Fruit fly (Drosophila melanogaster) whole organism, adult: ENCODE measurements around the gene CG33310.
A peak's percentile ranks its signal among the peaks of the same experiment; 100 is the strongest.

ENCODE experiments used
- CG11617 ChIP-seq: fragments of 200-800 bp; sonication (Bioruptor generic); optimal IDR thresholded peaks from 2 replicates; lab custom pipeline; 2017; ENCODE audit warnings: mild to moderate bottlenecking, missing biosample characterization, missing genetic modification reagents, missing genetic modification characterization
- CG12768 ChIP-seq: fragments of 200-800 bp; sonication (Bioruptor generic); optimal IDR thresholded peaks from 2 replicates; lab custom pipeline; 2017; ENCODE audit warnings: missing biosample characterization, missing genetic modification characterization, mild to moderate bottlenecking, moderate library complexity, missing genetic modification reagents
- CG14711 ChIP-seq: fragments of 200-800 bp; sonication (Bioruptor generic); optimal IDR thresholded peaks from 2 replicates; lab custom pipeline; 2018; ENCODE audit warnings: missing biosample characterization, mild to moderate bottlenecking, missing genetic modification characterization, moderate library complexity
- CG1620 ChIP-seq: fragments of 200-800 bp; sonication (Bioruptor generic); optimal IDR thresholded peaks from 2 replicates; lab custom pipeline; 2016; ENCODE audit warnings: missing biosample characterization, missing genetic modification characterization
- CG33017 ChIP-seq: fragments of 200-800 bp; sonication (Bioruptor generic); optimal IDR thresholded peaks from 2 replicates; lab custom pipeline; 2018; ENCODE audit warnings: missing biosample characterization, mild to moderate bottlenecking, missing genetic modification characterization, moderate library complexity
- CG5204 ChIP-seq: fragments of 200-800 bp; sonication (Bioruptor generic); optimal IDR thresholded peaks from 2 replicates; lab custom pipeline; 2016; ENCODE audit warnings: missing biosample characterization, missing genetic modification characterization
- CG7045 ChIP-seq: fragments of 200-800 bp; sonication (Bioruptor generic); optimal IDR thresholded peaks from 2 replicates; lab custom pipeline; 2017; ENCODE audit warnings: missing biosample characterization, mild to moderate bottlenecking, missing genetic modification characterization
- CG7101 ChIP-seq: fragments of 200-800 bp; sonication (Bioruptor generic); optimal IDR thresholded peaks from 2 replicates; lab custom pipeline; 2018; ENCODE audit warnings: missing biosample characterization, mild to moderate bottlenecking, missing genetic modification characterization, moderate library complexity
- Clk ChIP-seq: fragments of 200-800 bp; sonication (Bioruptor generic); optimal IDR thresholded peaks from 2 replicates; lab custom pipeline; 2017; ENCODE audit warnings: missing biosample characterization, missing genetic modification characterization
- Crg-1 ChIP-seq: fragments of 200-800 bp; sonication (Bioruptor generic); optimal IDR thresholded peaks from 2 replicates; lab custom pipeline; 2016; ENCODE audit warnings: missing biosample characterization, missing genetic modification characterization
- Hr96 ChIP-seq: fragments of 200-800 bp; sonication (Bioruptor generic); optimal IDR thresholded peaks from 2 replicates; lab custom pipeline; 2016; ENCODE audit warnings: missing biosample characterization, missing genetic modification characterization
- Mnt ChIP-seq: fragments of 200-800 bp; sonication (Bioruptor generic); optimal IDR thresholded peaks from 2 replicates; lab custom pipeline; 2016; ENCODE audit warnings: missing biosample characterization, mild to moderate bottlenecking, missing genetic modification characterization
- bab1 ChIP-seq: fragments of 200-800 bp; sonication (Bioruptor generic); optimal IDR thresholded peaks from 3 replicates; lab custom pipeline; 2019; ENCODE audit warnings: missing biosample characterization, mild to moderate bottlenecking, missing genetic modification characterization, moderate library complexity
- cic ChIP-seq: fragments of 200-800 bp; sonication (Bioruptor generic); optimal IDR thresholded peaks from 2 replicates; lab custom pipeline; 2017; ENCODE audit warnings: missing biosample characterization, mild to moderate bottlenecking, missing genetic modification characterization, moderate library complexity
- cnc ChIP-seq, 2 experiments: fragments of >200 bp; optimal IDR thresholded peaks; 2 replicates each; lab custom pipeline; 2017
- kay ChIP-seq: fragments of 200-800 bp; sonication (Bioruptor generic); peaks from one replicate; lab custom pipeline; 2016; ENCODE audit warnings: missing biosample characterization, missing genetic modification characterization, borderline replicate concordance
- ovo ChIP-seq: fragments of 200-800 bp; sonication (Bioruptor generic); optimal IDR thresholded peaks from 2 replicates; lab custom pipeline; 2016; ENCODE audit warnings: missing biosample characterization, missing genetic modification characterization
- pad ChIP-seq: fragments of 200-800 bp; sonication (Bioruptor generic); optimal IDR thresholded peaks from 3 replicates; lab custom pipeline; 2017; ENCODE audit warnings: missing biosample characterization, missing genetic modification characterization, mild to moderate bottlenecking, moderate library complexity, missing genetic modification reagents
- tj ChIP-seq: fragments of 200-800 bp; sonication (Bioruptor generic); optimal IDR thresholded peaks from 3 replicates; lab custom pipeline; 2017; ENCODE audit warnings: missing biosample characterization, mild to moderate bottlenecking, missing genetic modification characterization, moderate library complexity
- toe ChIP-seq: fragments of 200-800 bp; sonication (Bioruptor generic); optimal IDR thresholded peaks from 2 replicates; lab custom pipeline; 2016; ENCODE audit warnings: missing biosample characterization, missing genetic modification characterization

The CG33310 gene

dm6 chr2L:15026582-15026981 lies at the start of gene CG33310:
CG33310 (plus strand) TSS chr2L:15026882.
- TF ChIP-seq Hr96 (GFP tag; lab: Kevin White, UChicago) (no peak), Crg-1 (no peak), CG7101 (no peak), CG5204 (no peak), ovo (GFP tag; lab: Kevin White, UChicago) (no peak), CG7045 (GFP tag; lab: Kevin White, UChicago) (no peak), CG12768 (no peak), Clk (GFP tag; lab: Kevin White, UChicago) (no peak), CG11617 (GFP tag; lab: Kevin White, UChicago) (no peak), cic (GFP tag; lab: Kevin White, UChicago) (no peak), pad (GFP tag; lab: Kevin White, UChicago) (no peak), toe (GFP tag; lab: Kevin White, UChicago) (no peak), CG1620 (no peak), cnc (optimal IDR thresholded peaks at IDR 0.05; lab: Kevin White, UChicago) (no peak), Mnt (GFP tag; lab: Kevin White, UChicago) (no peak), tj (GFP tag; lab: Kevin White, UChicago) (no peak), CG33017 (tag; lab: Kevin White, UChicago) (no peak), bab1 (GFP tag; lab: Kevin White, UChicago) (no peak), CG14711 (no peak)

dm6 chr2L:14992889-14993288 lies 33.8 kb upstream of the CG33310 start:
- TF ChIP-seq CG33017 (tag; lab: Kevin White, UChicago) (no peak), CG7045 (GFP tag; lab: Kevin White, UChicago) (no peak), cnc (optimal IDR thresholded peaks at IDR 0.05; lab: Kevin White, UChicago) (no peak)

dm6 chr2L:14994834-14995506 lies 31.7 kb upstream of the CG33310 start:
- TF ChIP-seq toe (GFP tag; lab: Kevin White, UChicago) (no peak), CG7101 (no peak), pad (GFP tag; lab: Kevin White, UChicago) (no peak), CG12768 (no peak), Mnt (GFP tag; lab: Kevin White, UChicago) (no peak), tj (GFP tag; lab: Kevin White, UChicago) (no peak), Clk (GFP tag; lab: Kevin White, UChicago) (no peak), Crg-1 (no peak), CG5204 (no peak), bab1 (GFP tag; lab: Kevin White, UChicago) (no peak), CG33017 (tag; lab: Kevin White, UChicago) (no peak), cic (GFP tag; lab: Kevin White, UChicago) (no peak), cnc (optimal IDR thresholded peaks at IDR 0.05; lab: Kevin White, UChicago) (no peak), CG7045 (GFP tag; lab: Kevin White, UChicago) (no peak), CG1620 (no peak), CG11617 (GFP tag; lab: Kevin White, UChicago) (no peak), kay (no peak)

dm6 chr2L:14995594-14996463 lies 30.9 kb upstream of the CG33310 start:
- TF ChIP-seq cnc (optimal IDR thresholded peaks at IDR 0.05; lab: Kevin White, UChicago) = no peak
- TF ChIP-seq bab1 (GFP tag; lab: Kevin White, UChicago) = peak; percentile 50
- TF ChIP-seq CG7045 (GFP tag; lab: Kevin White, UChicago) = peak; percentile 19
- TF ChIP-seq pad (GFP tag; lab: Kevin White, UChicago) = peak; percentile 48
- peak; percentile 22 for TF ChIP-seq CG7101
- TF ChIP-seq CG1620 = no peak
- TF ChIP-seq CG14711 = peak; percentile 51

dm6 chr2L:14997370-14997769 lies 29.3 kb upstream of the CG33310 start, which contains the start of gene mol:
mol (minus strand) TSS chr2L:14997559.
- TF ChIP-seq CG1620 = no peak
- no peak for TF ChIP-seq CG12768
- no peak for TF ChIP-seq Clk (GFP tag; lab: Kevin White, UChicago)
- TF ChIP-seq toe (GFP tag; lab: Kevin White, UChicago) = no peak
- TF ChIP-seq tj (GFP tag; lab: Kevin White, UChicago) = no peak
- no peak for TF ChIP-seq Mnt (GFP tag; lab: Kevin White, UChicago)
- TF ChIP-seq CG33017 (tag; lab: Kevin White, UChicago) = no peak
- no peak for TF ChIP-seq pad (GFP tag; lab: Kevin White, UChicago)
- TF ChIP-seq CG7101 = no peak
- TF ChIP-seq cic (GFP tag; lab: Kevin White, UChicago) = no peak
- TF ChIP-seq CG11617 (GFP tag; lab: Kevin White, UChicago) = no peak
- TF ChIP-seq ovo (GFP tag; lab: Kevin White, UChicago) = no peak
- TF ChIP-seq CG7045 (GFP tag; lab: Kevin White, UChicago) = no peak
- TF ChIP-seq CG14711 = no peak
- TF ChIP-seq kay = no peak
- no peak for TF ChIP-seq Hr96 (GFP tag; lab: Kevin White, UChicago)
- no peak for TF ChIP-seq CG5204
- TF ChIP-seq bab1 (GFP tag; lab: Kevin White, UChicago) = no peak

DNA sequence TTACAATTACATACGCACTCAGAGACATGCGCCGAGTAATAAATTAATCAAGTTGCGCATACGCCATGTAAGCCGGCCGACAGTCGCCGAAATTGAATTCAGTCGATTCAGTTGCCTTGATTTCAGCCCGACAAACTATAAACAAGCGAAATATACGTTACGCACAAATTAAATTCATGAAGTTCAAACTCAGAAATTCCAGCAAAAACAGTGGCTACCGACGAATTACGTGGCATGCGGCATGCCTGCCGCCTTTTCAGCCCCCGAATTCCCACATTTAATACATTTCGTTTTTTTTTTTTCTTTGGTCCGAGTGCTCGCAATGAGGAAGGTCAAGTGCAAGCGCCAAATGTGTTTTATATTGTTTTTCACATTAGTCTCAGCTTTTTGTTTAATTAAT lies 26.3 kb upstream of the CG33310 start:
- TF ChIP-seq Mnt (GFP tag; lab: Kevin White, UChicago) = no peak
- TF ChIP-seq CG7045 (GFP tag; lab: Kevin White, UChicago) = no peak
